Worm (Caenorhabditis elegans): ENCODE data around the gene ocam-1.

- no peak for TF ChIP-seq tab-1 (GFP tag; IDR thresholded peaks at IDR 0.05)
- TF ChIP-seq klf-2 (GFP tag; conservative IDR thresholded peaks at IDR 0.05) = no peak
- TF ChIP-seq ztf-29 (GFP tag; IDR thresholded peaks at IDR 0.05) = no peak
- no peak for TF ChIP-seq flt-1 (GFP tag; IDR thresholded peaks at IDR 0.05)
- no peak for TF ChIP-seq med-1 (GFP tag; optimal IDR thresholded peaks at IDR 0.05; ENCODE audit: insufficient read depth)
- no peak for TF ChIP-seq ref-1 (GFP tag; conservative IDR thresholded peaks at IDR 0.05)
- no peak for TF ChIP-seq ztf-23 (GFP tag; IDR thresholded peaks at IDR 0.05)
- TF ChIP-seq cog-1 (tag; optimal IDR thresholded peaks at IDR 0.05) = no peak
- TF ChIP-seq T22C8.4 (GFP tag; IDR thresholded peaks at IDR 0.05) = no peak
These were observed 37.3 kb downstream of the ocam-1 start for ce11 chrV:14130226-14130625.

All from whole organism, midembryonic.